Fruit fly (Drosophila melanogaster): ENCODE measurements around the gene CG31741.

DNA sequence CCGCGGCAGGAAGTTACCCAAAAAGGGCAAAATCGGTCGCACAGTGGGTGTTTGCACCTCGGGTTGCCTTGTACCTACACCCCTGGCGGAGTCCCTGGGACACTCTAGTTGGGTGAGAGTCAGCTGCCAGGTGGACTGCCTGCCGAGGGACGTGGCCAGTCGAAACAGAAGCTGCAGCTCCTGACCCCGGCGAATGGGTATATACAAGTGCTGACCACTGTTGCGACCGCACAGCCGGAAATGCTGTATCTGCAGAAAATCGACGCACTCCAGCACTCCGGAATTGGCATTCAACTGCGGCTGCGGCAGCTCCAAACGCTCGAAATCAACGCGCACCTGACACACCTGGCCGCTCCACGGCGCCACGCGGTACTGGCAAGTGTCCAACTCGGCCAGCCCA lies 7.6 kb downstream of the CG31741 start:
- TF ChIP-seq CG8478 (optimal IDR thresholded peaks at IDR 0.05) = no peak
- TF ChIP-seq CTCF (optimal IDR thresholded peaks at IDR 0.05) = no peak
